Fruit fly (Drosophila melanogaster) whole organism, pupa: Measurements from ENCODE around the gene CG3164.

ENCODE experiments used
- CG10348 ChIP-seq: fragments of 200-800 bp; sonication (Bioruptor generic); IDR thresholded peaks from 2 replicates; pipeline ENCODE4 v1.3.6; 2022; ENCODE audit warnings: missing biosample characterization, missing genetic modification characterization
- CG12605 ChIP-seq: fragments of 200-800 bp; sonication (Bioruptor generic); IDR thresholded peaks from 2 replicates; pipeline ENCODE4 v1.3.6; 2022; ENCODE audit warnings: missing biosample characterization, missing genetic modification characterization
- CG15710 ChIP-seq: fragments of 200-800 bp; sonication (Bioruptor generic); optimal IDR thresholded peaks from 2 replicates; lab custom pipeline; 2018; ENCODE audit warnings: missing biosample characterization, mild to moderate bottlenecking, missing genetic modification characterization, moderate library complexity
- CG32121 ChIP-seq: fragments of 200-800 bp; sonication (Bioruptor generic); IDR thresholded peaks from 2 replicates; pipeline ENCODE4 v1.3.6; 2022; ENCODE audit warnings: missing biosample characterization, missing genetic modification characterization
- CG4496 ChIP-seq: fragments of 200-800 bp; sonication (Bioruptor generic); IDR thresholded peaks from 3 replicates; pipeline ENCODE4 v1.3.6; 2022; ENCODE audit warnings: missing biosample characterization, missing genetic modification characterization
- CG8159 ChIP-seq: fragments of 200-800 bp; sonication (Bioruptor generic); optimal IDR thresholded peaks from 3 replicates; lab custom pipeline; 2018; ENCODE audit warnings: missing biosample characterization, mild to moderate bottlenecking, missing genetic modification characterization, moderate library complexity
- CG8301 ChIP-seq: fragments of 200-800 bp; sonication (Bioruptor generic); optimal IDR thresholded peaks from 2 replicates; lab custom pipeline; 2018; ENCODE audit warnings: missing biosample characterization, mild to moderate bottlenecking, missing genetic modification characterization
- EcR ChIP-seq: fragments of 200-800 bp; sonication (Bioruptor generic); optimal IDR thresholded peaks from 3 replicates; lab custom pipeline; 2019; ENCODE audit warnings: missing biosample characterization, missing genetic modification characterization, mild to moderate bottlenecking, moderate library complexity, missing genetic modification reagents
- Pif1A ChIP-seq: fragments of 200-800 bp; sonication (Bioruptor generic); optimal IDR thresholded peaks from 3 replicates; lab custom pipeline; 2016; ENCODE audit warnings: missing biosample characterization, missing genetic modification characterization
- Pif1B ChIP-seq: fragments of 200-800 bp; sonication (Bioruptor generic); optimal IDR thresholded peaks from 3 replicates; lab custom pipeline; 2016; ENCODE audit warnings: missing biosample characterization, missing genetic modification characterization
- gl ChIP-seq: fragments of 200-800 bp; sonication (Bioruptor generic); optimal IDR thresholded peaks from 2 replicates; lab custom pipeline; 2018; ENCODE audit warnings: missing biosample characterization, mild to moderate bottlenecking, missing genetic modification characterization
- rn ChIP-seq: fragments of 200-800 bp; sonication (Bioruptor generic); IDR thresholded peaks from 2 replicates; pipeline ENCODE4 v1.3.6; 2022; ENCODE audit warnings: missing biosample characterization, missing genetic modification characterization

DNA sequence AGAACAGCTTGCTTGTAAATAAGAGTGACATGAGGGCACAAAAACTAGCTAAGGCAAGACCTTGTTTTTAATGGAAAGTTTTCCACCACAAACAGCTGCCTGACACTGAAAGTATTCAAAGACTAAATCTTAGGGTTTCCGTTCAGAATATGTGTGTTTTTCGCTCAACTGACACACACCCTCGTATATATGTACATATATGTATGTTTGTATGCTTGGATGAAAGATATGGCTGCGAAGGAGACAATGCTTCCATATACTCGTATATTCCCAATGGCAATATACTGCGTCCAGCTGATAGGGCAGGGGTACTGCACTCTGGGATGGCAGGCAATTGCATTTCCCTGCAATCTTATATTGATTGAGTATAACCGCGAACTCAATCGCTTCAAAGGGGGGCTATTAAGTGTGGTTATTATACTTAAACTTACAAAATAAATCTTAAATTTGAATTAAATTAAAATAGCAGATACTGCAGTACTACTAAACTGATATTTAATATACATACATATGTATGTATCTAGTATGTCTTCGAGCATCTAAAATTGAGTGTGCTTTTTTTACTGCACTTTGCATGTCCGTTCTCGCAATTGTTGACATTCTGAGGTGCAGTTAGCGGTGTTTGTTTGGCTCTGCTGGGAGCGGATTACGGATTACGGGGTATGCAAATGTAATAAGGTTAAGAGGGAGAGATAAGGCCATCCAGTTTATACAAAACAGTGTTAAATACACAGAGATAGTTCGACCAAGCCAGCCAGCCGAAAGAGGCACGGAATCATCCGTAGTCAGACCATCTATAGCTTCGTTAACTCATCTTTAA is 4.2 kb upstream of the CG3164 start:
- TF ChIP-seq Pif1B, result no peak
- TF ChIP-seq CG8159, result no peak
- TF ChIP-seq Pif1A (GFP tag; lab: Kevin White, UChicago), result no peak
- TF ChIP-seq EcR (GFP tag; lab: Kevin White, UChicago), result peak; percentile 56
- no peak for TF ChIP-seq CG10348
- no peak for TF ChIP-seq rn (GFP tag; lab: Robert Waterston, UW)
- no peak for TF ChIP-seq CG4496
- no peak for TF ChIP-seq CG12605
- TF ChIP-seq gl, result no peak
- no peak for TF ChIP-seq CG32121 (GFP tag; lab: Robert Waterston, UW)
- TF ChIP-seq CG15710 (tag; lab: Kevin White, UChicago), result no peak
- no peak for TF ChIP-seq CG8301 (tag; lab: Kevin White, UChicago)
